Worm (Caenorhabditis elegans): ENCODE measurements around the gene comt-3.

- TF ChIP-seq mdl-1 (tag; optimal IDR thresholded peaks at IDR 0.05) (no peak), mep-1 (tag; optimal IDR thresholded peaks at IDR 0.05) (no peak), elt-3 (tag; optimal IDR thresholded peaks at IDR 0.05) (no peak), ama-1 (optimal IDR thresholded peaks at IDR 0.05) (no peak), swsn-7 (tag; optimal IDR thresholded peaks at IDR 0.05) (no peak), nhr-11 (tag; optimal IDR thresholded peaks at IDR 0.05) (no peak), ztf-11 (tag; optimal IDR thresholded peaks at IDR 0.05) (no peak), lir-3 (tag; optimal IDR thresholded peaks at IDR 0.05; ENCODE audit: poor library complexity) (no peak)
Measured at ce11 chrV:2105976-2106375, 48.6 kb downstream of the comt-3 start, which contains the start of gene F22F7.4.

Data from whole organism, L1 larva.